Worm (Caenorhabditis elegans) whole organism, dauer: ENCODE measurements around the gene pqn-63.

ENCODE experiments used
- unc-62 ChIP-seq: sonication (generic microtip); optimal IDR thresholded peaks from 2 replicates; lab custom pipeline; 2017; ENCODE audit warnings: missing biosample characterization, missing genetic modification reagents, missing genetic modification characterization

pqn-63 gene

ce11 chrV:9663948-9664347, 48.1 kb downstream of the pqn-63 start:
- no peak for TF ChIP-seq unc-62 (GFP tag; lab: Kevin White, UChicago)

- TF ChIP-seq unc-62 (GFP tag; lab: Kevin White, UChicago), result no peak
These were observed 48.8 kb downstream of the pqn-63 start for ce11 chrV:9664620-9665019.

DNA sequence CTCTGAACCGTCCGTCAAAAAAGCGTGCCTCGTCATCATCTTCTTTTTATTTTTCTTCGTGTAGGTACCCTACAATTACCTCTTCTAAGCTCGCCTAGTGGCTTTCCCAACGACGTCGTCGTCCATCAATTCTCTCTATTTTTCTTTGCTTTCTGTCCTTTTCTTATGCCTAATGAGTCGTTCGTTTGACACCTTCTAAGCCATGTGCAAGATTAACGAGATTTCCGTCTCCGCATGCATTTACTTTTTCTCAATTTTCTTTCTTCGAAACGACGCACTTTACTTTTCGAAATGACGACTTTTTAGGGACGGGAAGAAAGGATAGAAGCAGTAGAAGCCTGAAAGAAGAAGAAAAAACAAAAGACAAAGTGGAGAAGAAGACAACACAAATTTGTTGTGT, 50.6 kb downstream of the pqn-63 start, which contains the start of gene ZK287.1:
TSS of gene ZK287.1 (plus strand) at position 301 of the 400 bp plus-strand sequence.
- no peak for TF ChIP-seq unc-62 (GFP tag; lab: Kevin White, UChicago)
